Fruit fly (Drosophila melanogaster): Measurements from ENCODE around the gene CG32576.

Gene CG32576

DNA sequence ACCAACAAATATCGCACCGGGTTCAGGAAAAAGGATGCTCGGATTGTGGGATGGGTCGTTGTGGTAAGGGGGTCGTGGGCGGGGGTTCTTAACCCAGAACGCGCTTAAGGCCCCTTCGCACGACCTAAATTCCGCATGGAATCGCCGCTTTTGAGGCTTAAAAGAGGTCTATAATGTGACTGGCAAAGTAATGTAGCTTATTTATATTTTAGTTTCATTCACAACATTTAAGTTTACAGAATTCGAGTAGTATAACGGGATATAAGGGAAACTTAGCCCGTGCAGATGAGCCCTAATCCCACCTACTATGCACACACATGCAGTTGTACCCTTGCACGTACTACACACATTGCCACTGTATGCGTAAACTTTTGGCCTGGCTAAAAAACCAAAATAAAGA lies 9.6 kb downstream of the CG32576 start (continued):
- TF ChIP-seq Xrp1 (GFP tag; IDR thresholded peaks at IDR 0.05) (peak; percentile 94), cad (GFP tag; optimal IDR thresholded peaks at IDR 0.05) (no peak), CG10431 (GFP tag; optimal IDR thresholded peaks at IDR 0.05) (peak; percentile 87), fru (optimal IDR thresholded peaks at IDR 0.05) (no peak), Sox100B (GFP tag; optimal IDR thresholded peaks at IDR 0.05) (peak; percentile 82), mam (GFP tag; optimal IDR thresholded peaks at IDR 0.05) (no peak), CG7357 (GFP tag; IDR thresholded peaks at IDR 0.05) (peak; percentile 68; the same call in 2 of the 3 replicates), CG30431 (GFP tag; optimal IDR thresholded peaks at IDR 0.05) (peak; percentile 89), cato (GFP tag; optimal IDR thresholded peaks at IDR 0.05; ENCODE audit: borderline replicate concordance) (peak; percentile 43), Elba2 (GFP tag; optimal IDR thresholded peaks at IDR 0.05) (peak; percentile 20), CG16863 (GFP tag; optimal IDR thresholded peaks at IDR 0.05) (peak; percentile 75), CG33213 (GFP tag; optimal IDR thresholded peaks at IDR 0.05) (peak; percentile 16), D (optimal IDR thresholded peaks at IDR 0.05) (no peak), D (GFP tag; optimal IDR thresholded peaks at IDR 0.05) (peak; percentile 87), unpg (GFP tag; optimal IDR thresholded peaks at IDR 0.05) (peak; percentile 89), CG31224 (GFP tag; IDR thresholded peaks at IDR 0.05) (peak; percentile 60; the same call in 1 of the 2 replicates), Med (GFP tag) (peak; percentile 94), gcm2 (GFP tag; optimal IDR thresholded peaks at IDR 0.05) (no peak), Dp (GFP tag; optimal IDR thresholded peaks at IDR 0.05) (no peak), Mes4 (GFP tag; optimal IDR thresholded peaks at IDR 0.05) (peak; percentile 2), prd (optimal IDR thresholded peaks at IDR 0.05) (no peak), prd (GFP tag; IDR thresholded peaks at IDR 0.05) (peak; percentile 86), CG15696 (tag; optimal IDR thresholded peaks at IDR 0.05) (peak; percentile 91), otp (GFP tag; IDR thresholded peaks at IDR 0.05) (peak; percentile 84; the same call in 2 of the 3 replicates), hkb (optimal IDR thresholded peaks at IDR 0.05) (no peak), hkb (GFP tag; IDR thresholded peaks at IDR 0.05) (peak; percentile 93), Mrtf (GFP tag; IDR thresholded peaks at IDR 0.05) (peak; percentile 66), NC2β (GFP tag; optimal IDR thresholded peaks at IDR 0.05) (peak; percentile 42), ara (GFP tag; IDR thresholded peaks at IDR 0.05) (peak; percentile 88), odd (GFP tag; optimal IDR thresholded peaks at IDR 0.05) (peak; percentile 81), bigmax (GFP tag; optimal IDR thresholded peaks at IDR 0.05) (peak; percentile 34), pros (GFP tag; optimal IDR thresholded peaks at IDR 0.05) (peak; percentile 75), CG18011 (GFP tag; optimal IDR thresholded peaks at IDR 0.05) (peak; percentile 51), Dbx (GFP tag; IDR thresholded peaks at IDR 0.05) (peak; percentile 53; the same call in 1 of the 3 replicates), CG10147 (GFP tag; optimal IDR thresholded peaks at IDR 0.05) (peak; percentile 71), Nf-YC (tag; optimal IDR thresholded peaks at IDR 0.05) (peak; percentile 82), ken (GFP tag; IDR thresholded peaks at IDR 0.05) (peak; percentile 83), CG2712 (tag; optimal IDR thresholded peaks at IDR 0.05) (peak; percentile 93), CG18764 (GFP tag; optimal IDR thresholded peaks at IDR 0.05) (peak; percentile 97), kah (GFP tag; optimal IDR thresholded peaks at IDR 0.05) (peak; percentile 76), CG8388 (GFP tag; optimal IDR thresholded peaks at IDR 0.05) (peak; percentile 88), Drgx (GFP tag; IDR thresholded peaks at IDR 0.05) (peak; percentile 87), CG4404 (GFP tag; IDR thresholded peaks at IDR 0.05) (peak; percentile 70), hbn (GFP tag; IDR thresholded peaks at IDR 0.05; ENCODE audit: partially characterized antibody) (no peak), CG8359 (GFP tag; optimal IDR thresholded peaks at IDR 0.05; ENCODE audit: borderline replicate concordance) (peak; percentile 75), B-H2 (GFP tag; optimal IDR thresholded peaks at IDR 0.05) (peak; percentile 83), exex (tag; optimal IDR thresholded peaks at IDR 0.05) (peak; percentile 34), ssp (GFP tag; IDR thresholded peaks at IDR 0.05) (peak; percentile 29), CG7745 (tag; optimal IDR thresholded peaks at IDR 0.05) (peak; percentile 12), dmrt99B (tag; optimal IDR thresholded peaks at IDR 0.05) (peak; percentile 87), B-H1 (GFP tag; IDR thresholded peaks at IDR 0.05) (peak; percentile 65), ash1 (GFP tag; optimal IDR thresholded peaks at IDR 0.05) (no peak)
